Fruit fly (Drosophila melanogaster) whole organism, wandering third instar larva: Measurements from ENCODE around the gene SsRbeta.

Experiments
- Abd-B ChIP-seq: fragments of >200 bp; optimal IDR thresholded peaks from 2 replicates; lab custom pipeline; 2017; ENCODE audit warnings: missing biosample characterization, missing genetic modification characterization
- CrebA ChIP-seq: fragments of 200-800 bp; sonication (Bioruptor generic); optimal IDR thresholded peaks from 2 replicates; lab custom pipeline; 2016; ENCODE audit warnings: missing biosample characterization, mild to moderate bottlenecking, missing genetic modification characterization, borderline replicate concordance
- Dfd ChIP-seq: fragments of >200 bp; optimal IDR thresholded peaks from 2 replicates; lab custom pipeline; 2017; ENCODE audit warnings: missing biosample characterization, missing genetic modification characterization
- GATAd ChIP-seq: sonication (Bioruptor generic); optimal IDR thresholded peaks from 2 replicates; lab custom pipeline; 2016; ENCODE audit warnings: missing biosample characterization, missing genetic modification characterization
- HLH106 ChIP-seq: fragments of 200-800 bp; optimal IDR thresholded peaks from 3 replicates; lab custom pipeline; 2019; ENCODE audit warnings: missing biosample characterization, mild to moderate bottlenecking, missing genetic modification characterization, moderate library complexity
- Hnf4 ChIP-seq: fragments of 200-800 bp; sonication (Bioruptor generic); optimal IDR thresholded peaks from 2 replicates; lab custom pipeline; 2016; ENCODE audit warnings: missing biosample characterization, mild to moderate bottlenecking, missing genetic modification characterization
- Hr78 ChIP-seq: fragments of >200 bp; optimal IDR thresholded peaks from 2 replicates; lab custom pipeline; 2017; ENCODE audit warnings: missing biosample characterization, missing genetic modification characterization
- Hr83 ChIP-seq: fragments of 200-300 bp; sonication (Bioruptor generic); optimal IDR thresholded peaks from 2 replicates; lab custom pipeline; 2016; ENCODE audit warnings: missing biosample characterization, mild to moderate bottlenecking, missing genetic modification characterization, moderate library complexity; ENCODE audit not compliant: poor library complexity, severe bottlenecking
- Jra ChIP-seq: sonication (Bioruptor generic); optimal IDR thresholded peaks from 2 replicates; lab custom pipeline; 2016; ENCODE audit warnings: missing biosample characterization, missing genetic modification characterization
- Mio ChIP-seq: sonication (Bioruptor generic); optimal IDR thresholded peaks from 2 replicates; lab custom pipeline; 2016; ENCODE audit warnings: missing biosample characterization, missing genetic modification characterization
- Myc ChIP-seq: fragments of >200 bp; optimal IDR thresholded peaks from 2 replicates; lab custom pipeline; 2017
- N ChIP-seq: fragments of >200 bp; optimal IDR thresholded peaks from 2 replicates; lab custom pipeline; 2018; ENCODE audit warnings: missing biosample characterization, missing external identifiers, missing genetic modification characterization
- OdsH ChIP-seq: fragments of 200-800 bp; sonication (Bioruptor generic); optimal IDR thresholded peaks from 2 replicates; lab custom pipeline; 2016; ENCODE audit warnings: missing biosample characterization, mild to moderate bottlenecking, missing genetic modification characterization
- Rel ChIP-seq, 2 experiments: fragments of 200-800 bp; sonication (Bioruptor generic) in 1 of 2; optimal IDR thresholded peaks; 2 replicates in 1 of 2; 3 replicates in 1 of 2; lab custom pipeline; 2016 to 2019; ENCODE audit warnings: mild to moderate bottlenecking in 2 of 2, missing biosample characterization in 2 of 2, missing genetic modification characterization in 2 of 2, moderate library complexity in 1 of 2
- Sp1 ChIP-seq: fragments of 200-800 bp; sonication (Bioruptor generic); optimal IDR thresholded peaks from 3 replicates; lab custom pipeline; 2019; ENCODE audit warnings: missing biosample characterization, mild to moderate bottlenecking, missing genetic modification characterization, moderate library complexity
- Vsx2 ChIP-seq: fragments of 200-300, 225-300 bp; sonication (Bioruptor generic); optimal IDR thresholded peaks from 2 replicates; lab custom pipeline; 2018; ENCODE audit warnings: missing biosample characterization, missing genetic modification characterization; ENCODE audit not compliant: partially characterized antibody
- br ChIP-seq: fragments of 200-800 bp; sonication (Bioruptor generic); optimal IDR thresholded peaks from 2 replicates; lab custom pipeline; 2016; ENCODE audit warnings: missing biosample characterization, missing genetic modification characterization
- brk ChIP-seq: fragments of 200-800 bp; sonication (Bioruptor generic); optimal IDR thresholded peaks from 2 replicates; lab custom pipeline; 2016; ENCODE audit warnings: missing biosample characterization, mild to moderate bottlenecking, missing genetic modification characterization
- dmrt93B ChIP-seq: fragments of 200-800 bp; sonication (Bioruptor generic); optimal IDR thresholded peaks from 2 replicates; lab custom pipeline; 2018; ENCODE audit warnings: missing biosample characterization, mild to moderate bottlenecking, missing genetic modification characterization
- dsf ChIP-seq: sonication (Bioruptor generic); optimal IDR thresholded peaks from 2 replicates; lab custom pipeline; 2016; ENCODE audit warnings: missing biosample characterization, missing genetic modification characterization, borderline replicate concordance
- ey ChIP-seq: fragments of 200-800 bp; sonication (Bioruptor generic); optimal IDR thresholded peaks from 2 replicates; lab custom pipeline; 2016; ENCODE audit warnings: missing biosample characterization, missing genetic modification characterization
- foxo ChIP-seq, 2 experiments: fragments of 200-800 bp; sonication (Bioruptor generic); optimal IDR thresholded peaks; 2 replicates in 1 of 2; 3 replicates in 1 of 2; lab custom pipeline; 2016 to 2017; ENCODE audit warnings: missing biosample characterization in 2 of 2, missing genetic modification characterization in 2 of 2
- fru ChIP-seq: fragments of 200-800 bp; sonication (Bioruptor generic); optimal IDR thresholded peaks from 3 replicates; lab custom pipeline; 2016; ENCODE audit warnings: missing biosample characterization, mild to moderate bottlenecking, missing genetic modification characterization
- h ChIP-seq: fragments of 200-800 bp; sonication (Bioruptor generic); optimal IDR thresholded peaks from 3 replicates; lab custom pipeline; 2016; ENCODE audit warnings: missing biosample characterization, mild to moderate bottlenecking, missing genetic modification characterization
- jim ChIP-seq: fragments of 175-275, 200-325 bp; sonication (Bioruptor generic); optimal IDR thresholded peaks from 2 replicates; lab custom pipeline; 2016; ENCODE audit warnings: missing biosample characterization, mild to moderate bottlenecking, missing genetic modification characterization
- lola ChIP-seq: fragments of >200 bp; optimal IDR thresholded peaks from 2 replicates; lab custom pipeline; 2017; ENCODE audit warnings: missing biosample characterization, missing genetic modification characterization
- pan ChIP-seq: fragments of >200 bp; optimal IDR thresholded peaks from 2 replicates; lab custom pipeline; 2017
- psq ChIP-seq: fragments of 200-800 bp; sonication (Bioruptor generic); optimal IDR thresholded peaks from 3 replicates; lab custom pipeline; 2017; ENCODE audit warnings: missing biosample characterization, mild to moderate bottlenecking, missing genetic modification characterization, moderate library complexity
- rgr ChIP-seq: fragments of 200-800 bp; sonication (Bioruptor generic); optimal IDR thresholded peaks from 3 replicates; lab custom pipeline; 2016; ENCODE audit warnings: missing biosample characterization, mild to moderate bottlenecking, missing genetic modification characterization
- sage ChIP-seq: fragments of 200-800 bp; sonication (Bioruptor generic); optimal IDR thresholded peaks from 2 replicates; lab custom pipeline; 2016; ENCODE audit warnings: missing biosample characterization, mild to moderate bottlenecking, missing genetic modification characterization
- sv ChIP-seq: fragments of 200-800 bp; sonication (Bioruptor generic); optimal IDR thresholded peaks from 3 replicates; lab custom pipeline; 2016; ENCODE audit warnings: missing biosample characterization, missing genetic modification characterization
- tai ChIP-seq: sonication (Bioruptor generic); optimal IDR thresholded peaks from 2 replicates; lab custom pipeline; 2016; ENCODE audit warnings: missing biosample characterization, missing genetic modification characterization
- usp ChIP-seq: fragments of >200 bp; optimal IDR thresholded peaks from 2 replicates; lab custom pipeline; 2017; ENCODE audit warnings: missing biosample characterization, missing genetic modification characterization
- woc ChIP-seq: sonication (Bioruptor generic); optimal IDR thresholded peaks from 2 replicates; lab custom pipeline; 2016; ENCODE audit warnings: missing biosample characterization, mild to moderate bottlenecking, missing genetic modification characterization

Gene SsRbeta

DNA sequence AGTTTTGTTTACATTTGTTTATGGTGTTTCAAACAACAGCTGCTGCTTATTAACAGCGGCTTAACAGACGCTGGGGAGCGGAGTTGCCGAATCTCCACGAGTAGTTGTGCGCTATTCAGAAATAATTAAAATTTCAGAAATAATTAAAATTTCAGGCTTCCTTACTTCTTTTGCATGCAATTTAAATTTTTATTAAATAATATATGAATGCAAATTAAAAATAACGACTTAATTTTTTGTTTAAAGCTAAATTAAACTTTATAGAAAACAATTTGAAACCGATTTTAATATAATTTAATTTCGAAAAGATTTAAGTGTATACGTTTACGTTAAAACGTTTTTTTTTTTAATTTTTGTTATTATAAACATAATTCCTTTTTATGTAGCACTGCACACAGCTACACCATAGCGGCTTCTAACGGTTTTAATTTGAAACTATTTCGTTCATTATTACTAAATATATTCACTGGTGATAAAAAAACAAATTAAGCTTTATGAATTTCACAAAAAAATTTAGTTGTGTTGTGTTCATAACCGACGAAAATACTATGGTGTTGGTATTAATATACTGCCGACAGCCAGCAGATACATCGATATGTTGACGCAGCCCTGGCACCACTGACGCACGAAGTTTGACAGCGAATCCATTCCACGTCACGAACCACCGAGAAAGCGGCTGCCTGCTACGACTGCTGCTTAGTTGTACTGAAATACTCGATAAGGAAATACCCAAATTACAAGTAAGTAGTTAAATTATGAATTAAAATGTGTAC, at the start of gene SsRbeta:
SsRbeta (plus strand) TSS at position 645 of the 773 bp plus-strand sequence.
- no peak for TF ChIP-seq Dfd (GFP tag; lab: Kevin White, UChicago)
- TF ChIP-seq jim, result no peak
- no peak for TF ChIP-seq h (GFP tag; lab: Kevin White, UChicago)
- no peak for TF ChIP-seq usp
- peak; percentile 20 for TF ChIP-seq Jra (GFP tag; lab: Kevin White, UChicago)
- no peak for TF ChIP-seq foxo (GFP tag; optimal IDR thresholded peaks at IDR 0.05; lab: Kevin White, UChicago)
- no peak for TF ChIP-seq psq
- peak; percentile 53 for TF ChIP-seq Hr83
- no peak for TF ChIP-seq Hnf4 (GFP tag; lab: Kevin White, UChicago)
- no peak for TF ChIP-seq lola (GFP tag; lab: Kevin White, UChicago)
- peak; percentile 41 for TF ChIP-seq brk (GFP tag; lab: Kevin White, UChicago)
- no peak for TF ChIP-seq woc
- no peak for TF ChIP-seq pan (lab: Kevin White, UChicago)
- TF ChIP-seq N, result no peak
- peak; percentile 60 for TF ChIP-seq sv
- no peak for TF ChIP-seq Abd-B (GFP tag; lab: Kevin White, UChicago)
- no peak for TF ChIP-seq tai (GFP tag; lab: Kevin White, UChicago)
- TF ChIP-seq Myc, result no peak
- TF ChIP-seq GATAd (GFP tag; lab: Kevin White, UChicago), result no peak
- no peak for TF ChIP-seq CrebA (GFP tag; lab: Kevin White, UChicago)
- TF ChIP-seq Rel (GFP tag; optimal IDR thresholded peaks at IDR 0.05; lab: Kevin White, UChicago), result no peak
- TF ChIP-seq Rel (tag; optimal IDR thresholded peaks at IDR 0.05; lab: Kevin White, UChicago), result peak; percentile 39
- TF ChIP-seq Mio (GFP tag; lab: Kevin White, UChicago), result no peak

DNA sequence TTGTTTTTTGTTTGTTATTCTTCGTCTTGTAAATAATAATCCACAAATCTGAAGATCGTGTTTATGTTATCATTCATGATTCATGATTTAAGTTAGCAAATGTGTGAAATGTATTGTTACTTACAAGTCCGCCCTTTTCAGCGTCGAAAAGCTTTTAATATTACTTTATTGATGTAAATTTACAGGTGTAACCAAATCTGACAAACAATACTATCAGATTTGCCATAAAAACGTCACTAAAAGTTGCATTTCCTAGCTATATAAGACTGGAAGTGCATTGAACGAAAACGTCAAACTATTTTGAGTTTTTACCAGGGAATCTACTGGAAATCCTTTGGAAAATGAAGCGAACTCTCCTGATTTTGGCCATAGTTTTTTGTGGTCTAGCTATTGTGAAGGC, 47.2 kb upstream of the SsRbeta start, which contains the start of gene CG33258:
CG33258 (plus strand) TSS at position 301 of the 400 bp plus-strand sequence.
- TF ChIP-seq GATAd (GFP tag; lab: Kevin White, UChicago) (no peak), Mio (GFP tag; lab: Kevin White, UChicago) (no peak), Abd-B (GFP tag; lab: Kevin White, UChicago) (no peak), usp (no peak), psq (no peak)

DNA sequence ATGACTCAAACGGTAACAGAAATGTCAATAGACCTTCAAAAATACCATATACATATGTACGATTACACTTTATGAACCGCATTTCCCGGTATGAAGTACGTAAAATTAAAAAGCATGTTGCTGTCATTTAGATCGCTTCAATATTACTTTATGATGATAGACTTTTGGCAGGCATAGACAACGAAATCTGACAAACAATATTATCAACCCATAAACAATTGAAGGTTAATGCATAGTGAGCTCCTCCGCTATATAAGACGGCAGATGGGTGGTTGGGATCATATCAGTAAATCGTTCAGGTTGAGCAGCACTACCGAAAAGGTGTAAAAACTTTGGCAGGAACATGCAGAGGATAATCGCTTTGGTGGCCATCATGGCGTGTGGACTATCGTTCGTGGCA, 45.7 kb upstream of the SsRbeta start, which contains the start of gene CG13075:
CG13075 (plus strand) TSS at position 301 of the 400 bp plus-strand sequence.
- TF ChIP-seq sv, result no peak
- no peak for TF ChIP-seq dmrt93B (GFP tag; lab: Kevin White, UChicago)
- TF ChIP-seq Abd-B (GFP tag; lab: Kevin White, UChicago), result no peak
- TF ChIP-seq Sp1 (GFP tag; lab: Kevin White, UChicago), result no peak
- no peak for TF ChIP-seq Vsx2 (GFP tag; lab: Kevin White, UChicago)
- no peak for TF ChIP-seq sage (GFP tag; lab: Kevin White, UChicago)
- no peak for TF ChIP-seq OdsH (GFP tag; lab: Kevin White, UChicago)
- no peak for TF ChIP-seq N
- TF ChIP-seq Rel (GFP tag; optimal IDR thresholded peaks at IDR 0.05; lab: Kevin White, UChicago), result no peak
- no peak for TF ChIP-seq Rel (tag; optimal IDR thresholded peaks at IDR 0.05; lab: Kevin White, UChicago)
- no peak for TF ChIP-seq Hr78 (GFP tag; lab: Kevin White, UChicago)
- TF ChIP-seq Mio (GFP tag; lab: Kevin White, UChicago), result no peak
- TF ChIP-seq GATAd (GFP tag; lab: Kevin White, UChicago), result no peak
- no peak for TF ChIP-seq ey (GFP tag; lab: Kevin White, UChicago)
- no peak for TF ChIP-seq brk (GFP tag; lab: Kevin White, UChicago)
- TF ChIP-seq br (GFP tag; lab: Kevin White, UChicago), result no peak
- TF ChIP-seq rgr, result no peak
- no peak for TF ChIP-seq dsf (GFP tag; lab: Kevin White, UChicago)
- TF ChIP-seq pan (lab: Kevin White, UChicago), result no peak
- no peak for TF ChIP-seq fru (GFP tag; lab: Kevin White, UChicago)

DNA sequence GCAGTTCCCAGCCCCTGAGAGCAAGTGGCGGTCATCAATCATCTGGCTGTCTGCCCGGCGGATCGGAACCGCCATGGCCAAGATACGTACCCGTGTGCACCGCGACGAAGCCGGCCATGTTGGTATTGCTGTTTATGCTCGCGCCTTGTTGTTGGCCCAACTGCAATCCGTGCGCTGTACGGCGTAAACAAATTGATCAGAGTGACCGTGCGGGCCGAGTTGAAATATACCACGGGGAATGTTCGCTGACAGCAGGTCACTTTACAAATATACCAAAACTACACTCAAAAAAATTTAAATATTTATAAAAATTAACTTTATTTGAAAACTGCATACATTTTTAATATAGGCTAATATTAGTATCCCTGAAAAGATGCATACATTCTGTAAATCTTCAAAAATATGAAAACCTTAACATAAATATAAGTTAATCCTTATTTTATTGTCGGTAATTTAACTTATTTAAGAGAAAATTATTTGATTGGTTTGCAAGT, 42.0 kb upstream of the SsRbeta start, which contains the start of gene Tasp1:
Tasp1 (minus strand) TSS at position 203 of the 494 bp plus-strand sequence.
- TF ChIP-seq foxo (GFP tag; optimal IDR thresholded peaks at IDR 0.05; lab: Kevin White, UChicago), result peak in 1 of 2 experiments; percentile 50
- TF ChIP-seq HLH106, result peak; percentile 1
- TF ChIP-seq Hr83, result no peak
- no peak for TF ChIP-seq pan (lab: Kevin White, UChicago)
- peak; percentile 7 for TF ChIP-seq Hnf4 (GFP tag; lab: Kevin White, UChicago)
- peak; percentile 17 for TF ChIP-seq sv
